Fruit fly (Drosophila melanogaster) whole organism, embryonic: ENCODE measurements around the gene Hsp67Ba.
A peak's percentile ranks its signal among the peaks of the same experiment; 100 is the strongest.

ENCODE experiments used
- BEAF-32 ChIP-seq: fragments of 200-800 bp; sonication (Bioruptor generic); optimal IDR thresholded peaks from 3 replicates; lab custom pipeline; 2017; ENCODE audit warnings: missing biosample characterization, missing genetic modification characterization, mild to moderate bottlenecking, moderate library complexity, missing genetic modification reagents
- BtbVII ChIP-seq: fragments of 200-800 bp; sonication (Bioruptor generic); optimal IDR thresholded peaks from 3 replicates; lab custom pipeline; 2017; ENCODE audit warnings: missing biosample characterization, mild to moderate bottlenecking, missing genetic modification characterization
- CG10274 ChIP-seq: fragments of 200-800 bp; sonication (Bioruptor generic); optimal IDR thresholded peaks from 3 replicates; lab custom pipeline; 2017; ENCODE audit warnings: missing biosample characterization, mild to moderate bottlenecking, missing genetic modification characterization
- CG10462 ChIP-seq: fragments of 200-800 bp; sonication (Bioruptor generic); optimal IDR thresholded peaks from 2 replicates; lab custom pipeline; 2016; ENCODE audit warnings: missing biosample characterization, missing genetic modification characterization
- CG11398 ChIP-seq: fragments of 200-800 bp; sonication (Bioruptor generic); optimal IDR thresholded peaks from 2 replicates; lab custom pipeline; 2016; ENCODE audit warnings: missing biosample characterization, missing genetic modification characterization
- CG12155 ChIP-seq: fragments of 200-800 bp; sonication (Bioruptor generic); optimal IDR thresholded peaks from 3 replicates; lab custom pipeline; 2016; ENCODE audit warnings: missing biosample characterization, missing genetic modification characterization
- CG12219 ChIP-seq: fragments of 200-800 bp; sonication (Bioruptor generic); optimal IDR thresholded peaks from 3 replicates; lab custom pipeline; 2018; ENCODE audit warnings: missing biosample characterization, mild to moderate bottlenecking, missing genetic modification characterization
- CG12391 ChIP-seq: fragments of 200-800 bp; sonication (Bioruptor generic); optimal IDR thresholded peaks from 3 replicates; lab custom pipeline; 2018; ENCODE audit warnings: missing biosample characterization, mild to moderate bottlenecking, missing genetic modification characterization, moderate library complexity
- CG12942 ChIP-seq: fragments of 200-800 bp; sonication (Bioruptor generic); optimal IDR thresholded peaks from 3 replicates; lab custom pipeline; 2016; ENCODE audit warnings: missing biosample characterization, missing genetic modification characterization
- CG13624 ChIP-seq: fragments of 200-800 bp; sonication (Bioruptor generic); optimal IDR thresholded peaks from 2 replicates; lab custom pipeline; 2016; ENCODE audit warnings: missing biosample characterization, missing genetic modification characterization
- CG14667 ChIP-seq: fragments of 200-800 bp; sonication (Bioruptor generic); IDR thresholded peaks from 2 replicates; pipeline ENCODE4 v1.3.6; 2022; ENCODE audit warnings: missing biosample characterization, missing genetic modification characterization
- CG15514 ChIP-seq: fragments of 200-800 bp; sonication (Bioruptor generic); optimal IDR thresholded peaks from 3 replicates; lab custom pipeline; 2017; ENCODE audit warnings: missing biosample characterization, missing genetic modification characterization, mild to moderate bottlenecking, moderate library complexity, missing genetic modification reagents
- CG1603 ChIP-seq: fragments of 200-800 bp; sonication (Bioruptor generic); optimal IDR thresholded peaks from 2 replicates; lab custom pipeline; 2019; ENCODE audit warnings: missing biosample characterization, mild to moderate bottlenecking, missing genetic modification characterization, moderate library complexity
- CG2120 ChIP-seq: fragments of 200-800 bp; sonication (Bioruptor generic); optimal IDR thresholded peaks from 3 replicates; lab custom pipeline; 2016; ENCODE audit warnings: missing biosample characterization, missing genetic modification characterization
- CG30020 ChIP-seq: fragments of 200-800 bp; optimal IDR thresholded peaks from 2 replicates; lab custom pipeline; 2019; ENCODE audit warnings: missing biosample characterization, mild to moderate bottlenecking, missing genetic modification characterization, moderate library complexity
- CG30431 ChIP-seq: fragments of 200-800 bp; sonication (Bioruptor generic); optimal IDR thresholded peaks from 2 replicates; lab custom pipeline; 2017; ENCODE audit warnings: missing biosample characterization, missing genetic modification characterization
- CG31441 ChIP-seq: fragments of 200-800 bp; sonication (Bioruptor generic); IDR thresholded peaks from 2 replicates; pipeline ENCODE4 v1.3.6; 2022; ENCODE audit warnings: missing biosample characterization, missing genetic modification characterization
- CG3995 ChIP-seq: fragments of 200-800 bp; sonication (Bioruptor generic); optimal IDR thresholded peaks from 3 replicates; lab custom pipeline; 2016; ENCODE audit warnings: missing biosample characterization, missing genetic modification characterization
- CG4328 ChIP-seq: fragments of 200-800 bp; sonication (Bioruptor generic); optimal IDR thresholded peaks from 3 replicates; lab custom pipeline; 2017; ENCODE audit warnings: missing biosample characterization, missing genetic modification reagents, missing genetic modification characterization
- CG4854 ChIP-seq: fragments of 200-800 bp; sonication (Bioruptor generic); optimal IDR thresholded peaks from 2 replicates; lab custom pipeline; 2016; ENCODE audit warnings: missing biosample characterization, missing genetic modification characterization, inconsistent platforms
- CG6272 ChIP-seq: fragments of 200-800 bp; sonication (Bioruptor generic); IDR thresholded peaks from 2 replicates; pipeline ENCODE4 v1.3.6; 2022; ENCODE audit warnings: missing biosample characterization, missing genetic modification characterization
- CG6689 ChIP-seq: fragments of 200-800 bp; sonication (Bioruptor generic); IDR thresholded peaks from 2 replicates; pipeline ENCODE4 v1.3.6; 2022; ENCODE audit warnings: missing biosample characterization, missing genetic modification characterization
- CG7987 ChIP-seq: fragments of 200-800 bp; sonication (Bioruptor generic); optimal IDR thresholded peaks from 2 replicates; lab custom pipeline; 2018; ENCODE audit warnings: missing biosample characterization, mild to moderate bottlenecking, missing genetic modification characterization, moderate library complexity
- CG8281 ChIP-seq: fragments of 200-800 bp; sonication (Bioruptor generic); optimal IDR thresholded peaks from 2 replicates; lab custom pipeline; 2018; ENCODE audit warnings: missing biosample characterization, mild to moderate bottlenecking, missing genetic modification characterization, moderate library complexity
- CkIIα-i1 ChIP-seq: fragments of 200-800 bp; sonication (Bioruptor generic); IDR thresholded peaks from 2 replicates; pipeline ENCODE4 v1.3.6; 2022; ENCODE audit warnings: missing biosample characterization, missing genetic modification characterization
- Dek ChIP-seq: fragments of 200-800 bp; sonication (Bioruptor generic); optimal IDR thresholded peaks from 3 replicates; lab custom pipeline; 2019; ENCODE audit warnings: missing biosample characterization, mild to moderate bottlenecking, missing genetic modification characterization, moderate library complexity
- Doc2 ChIP-seq: fragments of 200-800 bp; sonication (Bioruptor generic); IDR thresholded peaks from 2 replicates; pipeline ENCODE4 v1.3.6; 2022; ENCODE audit warnings: missing biosample characterization, missing genetic modification characterization
- Ets97D ChIP-seq: fragments of 200-800 bp; sonication (Bioruptor generic); optimal IDR thresholded peaks from 3 replicates; lab custom pipeline; 2016; ENCODE audit warnings: missing biosample characterization, missing genetic modification characterization
- Gug ChIP-seq: fragments of 200-800 bp; sonication (Bioruptor generic); IDR thresholded peaks from 4 replicates; pipeline ENCODE4 v1.3.6; 2022; ENCODE audit warnings: missing biosample characterization, missing genetic modification characterization
- Hsf ChIP-seq: fragments of 200-800 bp; sonication (Bioruptor generic); optimal IDR thresholded peaks from 3 replicates; lab custom pipeline; 2016; ENCODE audit warnings: missing biosample characterization, missing genetic modification characterization
- NC2α ChIP-seq: fragments of 200-800 bp; sonication (Bioruptor generic); optimal IDR thresholded peaks from 2 replicates; lab custom pipeline; 2016; ENCODE audit warnings: missing biosample characterization, missing genetic modification characterization
- NK7.1 ChIP-seq: fragments of 200-800 bp; sonication (Bioruptor generic); optimal IDR thresholded peaks from 3 replicates; lab custom pipeline; 2016; ENCODE audit warnings: missing biosample characterization, missing genetic modification characterization
- Taf1 ChIP-seq: fragments of 200-800 bp; sonication (Bioruptor generic); IDR thresholded peaks from 2 replicates; pipeline ENCODE4 v1.3.6; 2022; ENCODE audit warnings: missing biosample characterization, missing genetic modification characterization
- ara ChIP-seq: fragments of 200-800 bp; sonication (Bioruptor generic); IDR thresholded peaks from 2 replicates; pipeline ENCODE4 v1.3.6; 2022; ENCODE audit warnings: missing biosample characterization, missing genetic modification characterization
- ase ChIP-seq: fragments of 200-800 bp; sonication (Bioruptor generic); IDR thresholded peaks from 3 replicates; pipeline ENCODE4 v1.3.6; 2022; ENCODE audit warnings: missing biosample characterization, missing genetic modification characterization
- bcd ChIP-seq: fragments of 200-800 bp; sonication (Bioruptor generic); optimal IDR thresholded peaks from 2 replicates; lab custom pipeline; 2017; ENCODE audit warnings: missing biosample characterization, mild to moderate bottlenecking, missing genetic modification characterization
- cas ChIP-seq: fragments of 200-800 bp; sonication (Bioruptor generic); IDR thresholded peaks from 2 replicates; pipeline ENCODE4 v1.3.6; 2022; ENCODE audit warnings: missing biosample characterization, missing genetic modification characterization
- corto ChIP-seq: fragments of 200-800 bp; sonication (Bioruptor generic); optimal IDR thresholded peaks from 2 replicates; lab custom pipeline; 2016; ENCODE audit warnings: missing biosample characterization, mild to moderate bottlenecking, missing genetic modification characterization, moderate library complexity
- crol ChIP-seq: fragments of 200-800 bp; sonication (Bioruptor generic); IDR thresholded peaks from 2 replicates; pipeline ENCODE4 v1.3.6; 2022; ENCODE audit warnings: missing biosample characterization, missing genetic modification characterization
- danr ChIP-seq: fragments of 200-800 bp; sonication (Bioruptor generic); IDR thresholded peaks from 2 replicates; pipeline ENCODE4 v1.3.6; 2022; ENCODE audit warnings: missing biosample characterization, missing genetic modification characterization
- fu2 ChIP-seq: fragments of 200-800 bp; sonication (Bioruptor generic); optimal IDR thresholded peaks from 2 replicates; lab custom pipeline; 2016; ENCODE audit warnings: missing biosample characterization, missing genetic modification characterization
- gsb ChIP-seq: fragments of 200-800 bp; sonication (Bioruptor generic); IDR thresholded peaks from 2 replicates; pipeline ENCODE4 v1.3.6; 2022; ENCODE audit warnings: missing biosample characterization, missing genetic modification characterization
- hb ChIP-seq: fragments of 200-800 bp; sonication (Bioruptor generic); IDR thresholded peaks from 3 replicates; pipeline ENCODE4 v1.3.6; 2022; ENCODE audit warnings: missing biosample characterization, missing genetic modification characterization; ENCODE audit not compliant: partially characterized antibody
- hbn ChIP-seq: fragments of 200-800 bp; sonication (Bioruptor generic); IDR thresholded peaks from 2 replicates; pipeline ENCODE4 v1.3.6; 2022; ENCODE audit warnings: missing biosample characterization, missing genetic modification characterization; ENCODE audit not compliant: partially characterized antibody
- her ChIP-seq: fragments of 200-800 bp; sonication (Bioruptor generic); optimal IDR thresholded peaks from 2 replicates; lab custom pipeline; 2016; ENCODE audit warnings: missing biosample characterization, missing genetic modification characterization
- knrl ChIP-seq: fragments of 200-800 bp; sonication (Bioruptor generic); IDR thresholded peaks from 3 replicates; pipeline ENCODE4 v1.3.6; 2022; ENCODE audit warnings: missing biosample characterization, missing genetic modification characterization; ENCODE audit not compliant: partially characterized antibody
- pb ChIP-seq: fragments of 200-800 bp; sonication (Bioruptor generic); optimal IDR thresholded peaks from 3 replicates; lab custom pipeline; 2016; ENCODE audit warnings: missing biosample characterization, missing genetic modification characterization
- run ChIP-seq: fragments of 200-800 bp; sonication (Bioruptor generic); optimal IDR thresholded peaks from 3 replicates; lab custom pipeline; 2018; ENCODE audit warnings: missing biosample characterization, mild to moderate bottlenecking, missing genetic modification characterization
- sens-2 ChIP-seq: fragments of 200-800 bp; sonication (Bioruptor generic); IDR thresholded peaks from 2 replicates; pipeline ENCODE4 v1.3.6; 2022; ENCODE audit warnings: missing biosample characterization, missing genetic modification characterization
- tna ChIP-seq: fragments of 200-800 bp; sonication (Bioruptor generic); IDR thresholded peaks from 2 replicates; pipeline ENCODE4 v1.3.6; 2022; ENCODE audit warnings: missing biosample characterization, missing genetic modification characterization; ENCODE audit not compliant: partially characterized antibody
- trem ChIP-seq: fragments of 200-800 bp; optimal IDR thresholded peaks from 3 replicates; lab custom pipeline; 2019; ENCODE audit warnings: missing biosample characterization, mild to moderate bottlenecking, missing genetic modification characterization, moderate library complexity
- zen2 ChIP-seq: fragments of 200-800 bp; sonication (Bioruptor generic); IDR thresholded peaks from 3 replicates; pipeline ENCODE4 v1.3.6; 2022; ENCODE audit warnings: missing biosample characterization, missing genetic modification characterization; ENCODE audit not compliant: partially characterized antibody

Gene Hsp67Ba

dm6 chr3L:9397156-9397555 lies 17.8 kb upstream of the Hsp67Ba start (continued):
- no peak for TF ChIP-seq BEAF-32
- TF ChIP-seq CG10462 (GFP tag; lab: Kevin White, UChicago) = no peak
- TF ChIP-seq her (GFP tag; lab: Kevin White, UChicago) = peak; percentile 71
- no peak for TF ChIP-seq ase (GFP tag; lab: Robert Waterston, UW)
- TF ChIP-seq CG4328 (GFP tag; lab: Kevin White, UChicago) = peak; percentile 70
- no peak for TF ChIP-seq run
- TF ChIP-seq fu2 (GFP tag; lab: Kevin White, UChicago) = no peak
- TF ChIP-seq CG4854 = peak; percentile 66
- TF ChIP-seq CG14667 (GFP tag; lab: Robert Waterston, UW) = no peak
- TF ChIP-seq knrl (GFP tag; lab: Robert Waterston, UW) = no peak
- peak; percentile 40 for TF ChIP-seq Dek (tag; lab: Kevin White, UChicago)
- TF ChIP-seq NC2α (GFP tag; lab: Kevin White, UChicago) = no peak
- TF ChIP-seq crol (GFP tag; lab: Robert Waterston, UW) = no peak
- TF ChIP-seq Ets97D = no peak
- TF ChIP-seq Gug (GFP tag; lab: Robert Waterston, UW) = no peak
- no peak for TF ChIP-seq hb (GFP tag; lab: Robert Waterston, UW)
- TF ChIP-seq Taf1 = no peak
- peak; percentile 30 for TF ChIP-seq CG12219 (GFP tag; lab: Kevin White, UChicago)
- TF ChIP-seq CG12942 (GFP tag; lab: Kevin White, UChicago) = peak; percentile 16
- TF ChIP-seq Hsf (GFP tag; lab: Kevin White, UChicago) = no peak
- TF ChIP-seq CG15514 (GFP tag; lab: Kevin White, UChicago) = peak; percentile 89
- TF ChIP-seq BtbVII (GFP tag; lab: Kevin White, UChicago) = peak; percentile 91
- TF ChIP-seq NK7.1 (GFP tag; lab: Kevin White, UChicago) = peak; percentile 75
- TF ChIP-seq CG8281 = peak; percentile 32
- TF ChIP-seq corto (GFP tag; lab: Kevin White, UChicago) = no peak
- TF ChIP-seq pb (GFP tag; lab: Kevin White, UChicago) = no peak
- peak; percentile 64; the same call in 1 of the 2 replicates for TF ChIP-seq cas (GFP tag; lab: Robert Waterston, UW)
- peak; percentile 65 for TF ChIP-seq bcd (GFP tag; lab: Kevin White, UChicago)
- no peak for TF ChIP-seq danr (GFP tag; lab: Robert Waterston, UW)
- peak; percentile 67 for TF ChIP-seq ara
- peak; percentile 47 for TF ChIP-seq CG3995 (GFP tag; lab: Kevin White, UChicago)
- no peak for TF ChIP-seq tna (GFP tag; lab: Robert Waterston, UW)
- no peak for TF ChIP-seq hbn (GFP tag; lab: Robert Waterston, UW)
- no peak for TF ChIP-seq CG30431
- TF ChIP-seq Doc2 = no peak
- TF ChIP-seq CG13624 (GFP tag; lab: Kevin White, UChicago) = peak; percentile 45
- no peak for TF ChIP-seq CG6272 (GFP tag; lab: Robert Waterston, UW)
- TF ChIP-seq CG1603 (tag; lab: Kevin White, UChicago) = no peak
- no peak for TF ChIP-seq sens-2 (GFP tag; lab: Robert Waterston, UW)
- TF ChIP-seq CkIIα-i1 (GFP tag; lab: Robert Waterston, UW) = no peak
- peak; percentile 41 for TF ChIP-seq CG11398
- peak; percentile 60 for TF ChIP-seq CG2120
- no peak for TF ChIP-seq CG30020
- peak; percentile 35; the same call in 1 of the 2 replicates for TF ChIP-seq CG31441
- no peak for TF ChIP-seq CG12155
- peak; percentile 13 for TF ChIP-seq trem (tag; lab: Kevin White, UChicago)
- TF ChIP-seq zen2 = no peak
- peak; percentile 6 for TF ChIP-seq CG12391 (tag; lab: Kevin White, UChicago)
- no peak for TF ChIP-seq CG6689 (GFP tag; lab: Robert Waterston, UW)
- TF ChIP-seq gsb (GFP tag; lab: Robert Waterston, UW) = peak; percentile 35; the same call in 1 of the 2 replicates
- TF ChIP-seq CG10274 (GFP tag; lab: Kevin White, UChicago) = peak; percentile 68
- peak; percentile 94 for TF ChIP-seq CG7987 (GFP tag; lab: Kevin White, UChicago)
